Worm (Caenorhabditis elegans): ENCODE results near the gene F49F1.18.

F49F1.18 gene

ce11 chrIV:4176088-4176487 lies 35.9 kb upstream of the F49F1.18 start, which contains the start of gene dnj-15:
dnj-15 (plus strand) TSS chrIV:4176388.
- no peak for TF ChIP-seq lin-13 (GFP tag; optimal IDR thresholded peaks at IDR 0.05)
- TF ChIP-seq lin-15B (tag; optimal IDR thresholded peaks at IDR 0.05), result no peak
- no peak for TF ChIP-seq ceh-63 (GFP tag; optimal IDR thresholded peaks at IDR 0.05)
- TF ChIP-seq nhr-85 (tag), result no peak
- no peak for TF ChIP-seq dsc-1 (tag; optimal IDR thresholded peaks at IDR 0.05)
- no peak for TF ChIP-seq pax-3 (tag; optimal IDR thresholded peaks at IDR 0.05)

DNA sequence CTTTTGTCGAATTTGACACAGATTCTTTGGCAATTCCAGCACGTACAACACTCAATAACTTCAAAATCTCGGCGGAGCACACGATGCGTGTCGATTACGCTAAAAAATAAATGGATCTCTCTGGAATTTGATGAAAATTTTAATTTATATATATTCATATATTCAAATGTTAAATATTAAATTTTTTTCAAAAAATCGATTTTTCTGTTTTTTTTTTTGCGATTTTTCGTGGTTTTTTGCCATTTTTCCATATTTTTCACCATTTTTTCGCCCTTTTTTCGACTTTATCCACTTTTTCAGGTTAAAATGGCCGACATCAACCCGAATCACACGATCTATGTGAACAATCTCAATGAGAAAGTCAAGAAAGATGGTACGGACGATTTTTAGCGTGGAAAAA lies 33.6 kb upstream of the F49F1.18 start, which contains the start of gene rnp-3:
Gene rnp-3, plus strand, starts transcription at position 301 of the 400 bp plus-strand sequence.
- TF ChIP-seq mab-9 (GFP tag; IDR thresholded peaks at IDR 0.05) (no peak), C34B4.2 (tag; optimal IDR thresholded peaks at IDR 0.05) (no peak), zag-1 (tag; optimal IDR thresholded peaks at IDR 0.05) (no peak), fkh-10 (GFP tag; optimal IDR thresholded peaks at IDR 0.05) (no peak), unc-30 (tag; optimal IDR thresholded peaks at IDR 0.05) (no peak), nhr-237 (tag; optimal IDR thresholded peaks at IDR 0.05) (no peak), ceh-88 (GFP tag; IDR thresholded peaks at IDR 0.05) (no peak), mdl-1 (tag; optimal IDR thresholded peaks at IDR 0.05) (no peak), nhr-20 (tag; optimal IDR thresholded peaks at IDR 0.05) (no peak), nhr-84 (tag; optimal IDR thresholded peaks at IDR 0.05) (no peak), zip-4 (GFP tag; optimal IDR thresholded peaks at IDR 0.05) (no peak), tlp-1 (tag; optimal IDR thresholded peaks at IDR 0.05) (no peak), nhr-77 (tag; optimal IDR thresholded peaks at IDR 0.05) (no peak), ama-1 (optimal IDR thresholded peaks at IDR 0.05) (no peak), mef-2 (tag; optimal IDR thresholded peaks at IDR 0.05) (no peak), fkh-4 (tag; optimal IDR thresholded peaks at IDR 0.05; ENCODE audit: borderline replicate concordance) (no peak), egl-27 (tag; optimal IDR thresholded peaks at IDR 0.05) (no peak), fkh-8 (tag; optimal IDR thresholded peaks at IDR 0.05) (no peak)

- TF ChIP-seq ceh-90 (tag; optimal IDR thresholded peaks at IDR 0.05) (no peak), grh-1 (GFP tag; IDR thresholded peaks at IDR 0.05) (no peak), jun-1 (tag; optimal IDR thresholded peaks at IDR 0.05) (no peak), C34B4.2 (tag; optimal IDR thresholded peaks at IDR 0.05) (no peak), snu-23 (GFP tag; optimal IDR thresholded peaks at IDR 0.05) (no peak), nhr-12 (tag; optimal IDR thresholded peaks at IDR 0.05) (no peak), unc-86 (tag; optimal IDR thresholded peaks at IDR 0.05) (no peak), sptf-1 (tag; optimal IDR thresholded peaks at IDR 0.05) (no peak), aha-1 (tag; optimal IDR thresholded peaks at IDR 0.05) (no peak), pag-3 (tag; optimal IDR thresholded peaks at IDR 0.05; ENCODE audit: borderline replicate concordance, insufficient read depth) (no peak), nhr-19 (GFP tag; conservative IDR thresholded peaks at IDR 0.05) (no peak), rnt-1 (tag; optimal IDR thresholded peaks at IDR 0.05) (no peak)
Measured at ce11 chrIV:4172242-4172641, 32.1 kb upstream of the F49F1.18 start.

DNA sequence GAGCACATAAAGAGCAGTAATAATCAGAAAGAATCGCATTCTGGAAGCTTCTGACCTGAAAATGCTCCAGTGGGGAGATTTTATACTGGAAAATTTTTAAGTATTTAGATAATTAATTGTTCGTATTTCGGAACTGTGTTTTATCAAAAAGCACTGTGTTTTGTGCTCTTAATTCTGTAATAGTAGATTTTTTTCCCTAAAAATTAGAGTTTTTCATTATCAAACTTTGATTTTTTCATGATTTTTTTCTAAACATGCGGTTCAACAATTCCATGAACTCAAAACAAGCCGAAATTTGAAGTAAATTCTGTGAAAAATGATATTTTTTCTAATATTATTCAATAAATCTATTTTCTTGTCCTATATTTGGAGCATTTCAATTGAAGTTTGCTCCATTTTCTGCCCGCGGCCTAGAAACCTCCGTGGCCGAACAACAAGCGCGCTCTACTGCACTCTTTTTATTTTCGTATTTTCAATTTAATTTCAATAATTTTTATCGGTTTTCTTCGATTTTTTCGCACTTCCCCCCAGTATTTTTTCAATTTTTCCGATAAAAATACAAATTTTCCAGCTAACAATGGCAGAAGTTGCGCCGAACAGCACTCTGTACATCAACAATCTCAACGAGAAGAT lies 31.5 kb upstream of the F49F1.18 start, which contains the start of the genes K08D10.13 and rnp-2:
Gene K08D10.13, minus strand, starts transcription at position 51 of the 633 bp plus-strand sequence.
Gene rnp-2, plus strand, starts transcription at position 546 of the 633 bp plus-strand sequence.
- peak; percentile 59 to 70 for TF ChIP-seq efl-1 (optimal IDR thresholded peaks at IDR 0.05)
- peak; percentile 72 to 94 for TF ChIP-seq efl-1 (GFP tag; optimal IDR thresholded peaks at IDR 0.05 in 1 of 2)
- peak; percentile 59 for TF ChIP-seq xbp-1 (tag; optimal IDR thresholded peaks at IDR 0.05)
- TF ChIP-seq nhr-47 (tag; optimal IDR thresholded peaks at IDR 0.05), result peak; percentile 66
- no peak for TF ChIP-seq unc-30 (tag; optimal IDR thresholded peaks at IDR 0.05)
- no peak for TF ChIP-seq hlh-17 (GFP tag; optimal IDR thresholded peaks at IDR 0.05; ENCODE audit: borderline replicate concordance)
- peak; percentile 46 to 75 (median 56) for TF ChIP-seq dpl-1 (GFP tag; optimal IDR thresholded peaks at IDR 0.05)
- no peak for TF ChIP-seq hpl-2 (GFP tag; optimal IDR thresholded peaks at IDR 0.05)
- TF ChIP-seq mep-1 (tag; optimal IDR thresholded peaks at IDR 0.05), result peak; percentile 73
- TF ChIP-seq ceh-90 (tag; optimal IDR thresholded peaks at IDR 0.05), result peak; percentile 79
- TF ChIP-seq lin-35 (GFP tag; optimal IDR thresholded peaks at IDR 0.05), result peak; percentile 65 to 66
- peak; percentile 25 for TF ChIP-seq fkh-8 (tag; optimal IDR thresholded peaks at IDR 0.05)
- no peak for TF ChIP-seq unc-62 (GFP tag; optimal IDR thresholded peaks at IDR 0.05)
- peak; percentile 28 for TF ChIP-seq C16A3.4 (tag; optimal IDR thresholded peaks at IDR 0.05)
- no peak; the same call in 1 of the 2 replicates for TF ChIP-seq nhr-19 (GFP tag; conservative IDR thresholded peaks at IDR 0.05)
- TF ChIP-seq alr-1 (tag; optimal IDR thresholded peaks at IDR 0.05; ENCODE audit: borderline replicate concordance), result no peak
- TF ChIP-seq ceh-8 (GFP tag; optimal IDR thresholded peaks at IDR 0.05), result no peak
- peak; percentile 29 for TF ChIP-seq isw-1 (GFP tag; IDR thresholded peaks at IDR 0.05)

Measured in whole organism, L1 larva.